Worm (Caenorhabditis elegans) whole organism, L4 larva: ENCODE results near the gene F47B8.13.

Experiments
- F49E8.2 ChIP-seq: sonication (generic microtip); optimal IDR thresholded peaks from 2 replicates; lab custom pipeline; 2016; ENCODE audit warnings: missing compliant biosample characterization, mild to moderate bottlenecking, missing genetic modification characterization, borderline replicate concordance
- ZK546.5 ChIP-seq, 2 experiments: sonication (generic microtip); optimal IDR thresholded peaks; 2 replicates each; lab custom pipeline; 2017; ENCODE audit warnings: missing biosample characterization in 2 of 2, missing genetic modification characterization in 2 of 2
- ceh-82 ChIP-seq: sonication (generic microtip); optimal IDR thresholded peaks from 2 replicates; lab custom pipeline; 2017; ENCODE audit warnings: missing biosample characterization, missing genetic modification characterization
- cey-2 ChIP-seq: sonication (generic microtip); optimal IDR thresholded peaks from 3 replicates; lab custom pipeline; 2017; ENCODE audit warnings: missing genetic modification characterization, mild to moderate bottlenecking, missing compliant biosample characterization, antibody characterized with exemption, borderline replicate concordance; ENCODE audit not compliant: insufficient read depth
- fkh-10 ChIP-seq: fragments of 150-350 bp; optimal IDR thresholded peaks from 2 replicates; lab custom pipeline; 2014; ENCODE audit warnings: missing biosample characterization, missing genetic modification reagents, missing genetic modification characterization
- mdt-29 ChIP-seq: fragments of 200-800 bp; sonication (Bioruptor generic); IDR thresholded peaks from 2 replicates; pipeline ENCODE4 v1.3.6; 2022; ENCODE audit warnings: missing genetic modification reagents, missing genetic modification characterization, missing compliant biosample characterization
- php-3 ChIP-seq: fragments of 200-800 bp; sonication (Bioruptor generic); IDR thresholded peaks from 2 replicates; pipeline ENCODE4 v1.3.6; 2022; ENCODE audit warnings: missing genetic modification reagents, missing genetic modification characterization, missing compliant biosample characterization
- skn-1 ChIP-seq: fragments of 150-350 bp; optimal IDR thresholded peaks from 2 replicates; lab custom pipeline; 2014; ENCODE audit warnings: missing biosample characterization, missing genetic modification characterization
- unc-39 ChIP-seq: sonication (generic microtip); optimal IDR thresholded peaks from 2 replicates; lab custom pipeline; 2017; ENCODE audit warnings: missing biosample characterization, missing genetic modification characterization
- unc-62 ChIP-seq, 3 experiments: fragments of 150-350 bp in 1 of 3; sonication (generic microtip); optimal IDR thresholded peaks in 2 of 3; peaks in 1 of 3; 1 replicate in 1 of 3; 2 replicates in 2 of 3; lab custom pipeline; 2014 to 2017; ENCODE audit warnings: missing biosample characterization in 3 of 3, missing genetic modification characterization in 3 of 3, missing genetic modification reagents in 3 of 3, missing genotype in 1 of 3
- zag-1 ChIP-seq: fragments of 150-350 bp; optimal IDR thresholded peaks from 2 replicates; lab custom pipeline; 2014; ENCODE audit warnings: missing biosample characterization, missing genetic modification characterization
- ztf-11 ChIP-seq: fragments of 150-350 bp; optimal IDR thresholded peaks from 2 replicates; lab custom pipeline; 2014; ENCODE audit warnings: missing biosample characterization, missing genetic modification characterization

- TF ChIP-seq unc-62 (GFP tag; optimal IDR thresholded peaks at IDR 0.05 in 1 of 2; lab: Kevin White, UChicago) = no peak
- TF ChIP-seq unc-62 (tag; optimal IDR thresholded peaks at IDR 0.05; lab: Kevin White, UChicago) = no peak
- TF ChIP-seq unc-39 = no peak
- no peak for TF ChIP-seq ZK546.5 (tag; optimal IDR thresholded peaks at IDR 0.05; lab: Kevin White, UChicago)
- TF ChIP-seq mdt-29 (GFP tag; lab: Robert Waterston, UW) = no peak
- no peak for TF ChIP-seq skn-1 (tag; lab: Kevin White, UChicago)
- TF ChIP-seq ztf-11 (tag; lab: Kevin White, UChicago) = no peak
- TF ChIP-seq fkh-10 = no peak
- no peak for TF ChIP-seq zag-1 (tag; lab: Kevin White, UChicago)
- TF ChIP-seq ceh-82 = no peak
- no peak for TF ChIP-seq php-3
- no peak for TF ChIP-seq cey-2
- TF ChIP-seq F49E8.2 (tag; lab: Kevin White, UChicago) = no peak
Observed at ce11 chrV:14279777-14280176, 39.8 kb downstream of the F47B8.13 start, which contains the start of gene srt-33.
